Fruit fly (Drosophila melanogaster): Measurements from ENCODE around the gene CG15876.

DNA sequence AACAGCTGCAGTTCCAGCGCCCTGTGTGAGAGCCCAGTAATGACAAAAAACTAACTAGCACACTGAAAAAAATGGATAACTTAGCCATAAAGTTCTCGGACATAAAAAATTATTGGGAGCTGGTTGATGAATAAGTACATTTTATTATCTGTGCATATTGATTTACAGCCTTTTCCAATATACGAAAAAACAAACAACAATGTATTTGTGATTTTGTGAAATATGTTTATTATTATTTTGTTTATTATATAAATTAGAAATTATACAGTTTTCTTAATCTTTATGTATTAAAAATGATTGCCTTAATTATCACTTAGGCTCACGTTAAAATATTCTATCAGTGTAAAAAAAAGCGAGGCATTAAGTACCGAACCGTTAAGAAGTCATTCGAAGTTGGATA lies 2.9 kb downstream of the CG15876 start:
- TF ChIP-seq CG9948 (tag; optimal IDR thresholded peaks at IDR 0.05) (peak; percentile 77), CG8301 (tag; optimal IDR thresholded peaks at IDR 0.05) (peak; percentile 70), CG15710 (tag; optimal IDR thresholded peaks at IDR 0.05) (peak; percentile 56), CG32121 (GFP tag; IDR thresholded peaks at IDR 0.05) (no peak), D1 (tag; optimal IDR thresholded peaks at IDR 0.05) (peak; percentile 25), EcR (GFP tag; optimal IDR thresholded peaks at IDR 0.05) (no peak), Ets98B (GFP tag; IDR thresholded peaks at IDR 0.05) (no peak), CG10348 (GFP tag; IDR thresholded peaks at IDR 0.05) (no peak)
